Fruit fly (Drosophila melanogaster) whole organism: ENCODE data around the gene Nepl20.

ENCODE experiments used
- CG8478 ChIP-seq: fragments of >200 bp; optimal IDR thresholded peaks from 2 replicates; lab custom pipeline; 2018; ENCODE audit warnings: inconsistent platforms
- Dll ChIP-seq: fragments of >200 bp; optimal IDR thresholded peaks from 2 replicates; lab custom pipeline; 2017
- EcR ChIP-seq, 2 experiments: fragments of >200 bp; optimal IDR thresholded peaks; 2 replicates each; lab custom pipeline; 2017; ENCODE audit warnings: missing biosample characterization in 2 of 2, missing genetic modification characterization in 2 of 2, missing genetic modification reagents in 2 of 2
- pan ChIP-seq: fragments of >200 bp; optimal IDR thresholded peaks from 2 replicates; lab custom pipeline; 2017
- psq ChIP-seq: fragments of >200 bp; optimal IDR thresholded peaks from 2 replicates; lab custom pipeline; 2017
- usp ChIP-seq: fragments of >200 bp; optimal IDR thresholded peaks from 2 replicates; lab custom pipeline; 2017; ENCODE audit warnings: missing biosample characterization, missing genetic modification characterization, mixed read lengths

Nepl20 gene

dm6 chr3R:28846877-28847529 is 33.6 kb upstream of the Nepl20 start:
- TF ChIP-seq psq (no peak), usp (no peak), pan (lab: Kevin White, UChicago) (peak; percentile 48), Dll (lab: Kevin White, UChicago) (no peak), EcR (GFP tag; optimal IDR thresholded peaks at IDR 0.05; lab: Kevin White, UChicago) (peak in 1 of 2 experiments; percentile 22), CG8478 (no peak)

dm6 chr3R:28847547-28848316 is 32.9 kb upstream of the Nepl20 start:
- no peak for TF ChIP-seq psq
- no peak for TF ChIP-seq CG8478
- no peak for TF ChIP-seq usp
- no peak for TF ChIP-seq Dll (lab: Kevin White, UChicago)
- peak; percentile 31 for TF ChIP-seq pan (lab: Kevin White, UChicago)
- TF ChIP-seq EcR (GFP tag; optimal IDR thresholded peaks at IDR 0.05; lab: Kevin White, UChicago) = no peak

dm6 chr3R:28848693-28849470 is 31.7 kb upstream of the Nepl20 start:
- no peak for TF ChIP-seq CG8478
- no peak for TF ChIP-seq Dll (lab: Kevin White, UChicago)
- no peak for TF ChIP-seq pan (lab: Kevin White, UChicago)
- TF ChIP-seq usp = no peak
- TF ChIP-seq psq = no peak
- TF ChIP-seq EcR (GFP tag; optimal IDR thresholded peaks at IDR 0.05; lab: Kevin White, UChicago) = no peak

dm6 chr3R:28850662-28851257 is 29.8 kb upstream of the Nepl20 start:
- TF ChIP-seq psq = no peak
- TF ChIP-seq Dll (lab: Kevin White, UChicago) = no peak
- no peak for TF ChIP-seq CG8478
- no peak for TF ChIP-seq EcR (GFP tag; optimal IDR thresholded peaks at IDR 0.05; lab: Kevin White, UChicago)
- no peak for TF ChIP-seq usp
- no peak for TF ChIP-seq pan (lab: Kevin White, UChicago)

- TF ChIP-seq Dll (lab: Kevin White, UChicago) = no peak
Observed at dm6 chr3R:28851530-28851929, 29.1 kb upstream of the Nepl20 start.

- TF ChIP-seq pan (lab: Kevin White, UChicago) = no peak
- TF ChIP-seq psq = no peak
- TF ChIP-seq usp = no peak
- no peak for TF ChIP-seq Dll (lab: Kevin White, UChicago)
- no peak for TF ChIP-seq EcR (GFP tag; optimal IDR thresholded peaks at IDR 0.05; lab: Kevin White, UChicago)
- TF ChIP-seq CG8478 = no peak
Observed at dm6 chr3R:28851966-28852377, 28.6 kb upstream of the Nepl20 start.

dm6 chr3R:28856140-28856539 is 24.5 kb upstream of the Nepl20 start:
- TF ChIP-seq psq = no peak
- no peak for TF ChIP-seq EcR (GFP tag; optimal IDR thresholded peaks at IDR 0.05; lab: Kevin White, UChicago)
- no peak for TF ChIP-seq Dll (lab: Kevin White, UChicago)
- no peak for TF ChIP-seq usp
- no peak for TF ChIP-seq pan (lab: Kevin White, UChicago)
- TF ChIP-seq CG8478 = no peak

dm6 chr3R:28856829-28857228 is 23.8 kb upstream of the Nepl20 start:
- TF ChIP-seq CG8478 = no peak
- TF ChIP-seq psq = no peak
- TF ChIP-seq usp = no peak
- no peak for TF ChIP-seq pan (lab: Kevin White, UChicago)

dm6 chr3R:28857287-28858024 is 23.1 kb upstream of the Nepl20 start:
- TF ChIP-seq CG8478 (no peak), EcR (GFP tag; optimal IDR thresholded peaks at IDR 0.05; lab: Kevin White, UChicago) (peak in 1 of 2 experiments; percentile 4), pan (lab: Kevin White, UChicago) (no peak)

- TF ChIP-seq CG8478 (peak; percentile 58), psq (no peak), pan (lab: Kevin White, UChicago) (no peak), usp (no peak), EcR (GFP tag; optimal IDR thresholded peaks at IDR 0.05; lab: Kevin White, UChicago) (no peak), Dll (lab: Kevin White, UChicago) (peak; percentile 54)
Observed at dm6 chr3R:28858241-28858647, 22.3 kb upstream of the Nepl20 start.

- TF ChIP-seq CG8478 (no peak), Dll (lab: Kevin White, UChicago) (peak; percentile 81)
Observed at dm6 chr3R:28859058-28859526, 21.5 kb upstream of the Nepl20 start, which contains the start of gene Inx3. TSS of gene Inx3 (minus strand) at chr3R:28859497.

dm6 chr3R:28860582-28860981 is 20.0 kb upstream of the Nepl20 start:
- TF ChIP-seq CG8478 (no peak), usp (no peak), EcR (GFP tag; optimal IDR thresholded peaks at IDR 0.05; lab: Kevin White, UChicago) (no peak), pan (lab: Kevin White, UChicago) (no peak), psq (no peak), Dll (lab: Kevin White, UChicago) (no peak)
